Worm (Caenorhabditis elegans) whole organism, L1 larva: ENCODE results near the gene R03G5.6.

Experiments used
- C04F5.9 ChIP-seq: sonication (generic microtip); optimal IDR thresholded peaks from 2 replicates; lab custom pipeline; 2016; ENCODE audit warnings: missing genetic modification characterization, missing compliant biosample characterization
- C16A3.4 ChIP-seq: fragments of 150-350 bp; optimal IDR thresholded peaks from 2 replicates; lab custom pipeline; 2014; ENCODE audit warnings: missing biosample characterization, missing genetic modification characterization
- Y116A8C.19 ChIP-seq: sonication (generic microtip); optimal IDR thresholded peaks from 2 replicates; lab custom pipeline; 2016; ENCODE audit warnings: missing compliant biosample characterization, missing genetic modification characterization, borderline replicate concordance
- ama-1 ChIP-seq: fragments of 150-350 bp; optimal IDR thresholded peaks from 2 replicates; lab custom pipeline; 2014
- blmp-1 ChIP-seq: fragments of 150-350 bp; optimal IDR thresholded peaks from 2 replicates; lab custom pipeline; 2014; ENCODE audit warnings: missing biosample characterization, missing genetic modification characterization
- dpl-1 ChIP-seq, 3 experiments: fragments of 150-350 bp in 2 of 3; sonication (generic microtip) in 1 of 3; optimal IDR thresholded peaks; 2 replicates each; lab custom pipeline; 2014 to 2017; ENCODE audit warnings: missing biosample characterization in 3 of 3, missing genetic modification characterization in 3 of 3, missing genetic modification reagents in 3 of 3
- dsc-1 ChIP-seq: sonication (generic microtip); optimal IDR thresholded peaks from 2 replicates; lab custom pipeline; 2016; ENCODE audit warnings: mild to moderate bottlenecking, missing genetic modification characterization, missing compliant biosample characterization
- efl-3 ChIP-seq: fragments of 200-800 bp; sonication (Bioruptor generic); optimal IDR thresholded peaks from 2 replicates; lab custom pipeline; 2018; ENCODE audit warnings: mild to moderate bottlenecking, missing genetic modification characterization, missing compliant biosample characterization
- fkh-10 ChIP-seq: sonication (generic microtip); optimal IDR thresholded peaks from 2 replicates; lab custom pipeline; 2017; ENCODE audit warnings: missing biosample characterization, missing genetic modification reagents, missing genetic modification characterization
- fkh-4 ChIP-seq: sonication (generic microtip); optimal IDR thresholded peaks from 2 replicates; lab custom pipeline; 2016; ENCODE audit warnings: missing compliant biosample characterization, missing genetic modification characterization, borderline replicate concordance
- fkh-8 ChIP-seq: sonication (generic microtip); optimal IDR thresholded peaks from 2 replicates; lab custom pipeline; 2016; ENCODE audit warnings: mild to moderate bottlenecking, missing genetic modification characterization, missing compliant biosample characterization
- fos-1 ChIP-seq: fragments of 150-350 bp; optimal IDR thresholded peaks from 2 replicates; lab custom pipeline; 2014; ENCODE audit warnings: missing biosample characterization, missing genetic modification characterization
- grh-1 ChIP-seq: fragments of 200-800 bp; sonication (Bioruptor generic); IDR thresholded peaks from 2 replicates; pipeline ENCODE4 v1.3.6; 2022; ENCODE audit warnings: missing genetic modification reagents, missing genetic modification characterization, missing compliant biosample characterization
- hlh-17 ChIP-seq: fragments of 200-800 bp; sonication (Bioruptor generic); optimal IDR thresholded peaks from 2 replicates; lab custom pipeline; 2018; ENCODE audit warnings: missing genetic modification characterization, mild to moderate bottlenecking, missing compliant biosample characterization, moderate library complexity, borderline replicate concordance
- hlh-4 ChIP-seq: sonication (generic microtip); optimal IDR thresholded peaks from 2 replicates; lab custom pipeline; 2016; ENCODE audit warnings: mild to moderate bottlenecking, missing genetic modification characterization, missing compliant biosample characterization
- hpl-2 ChIP-seq: fragments of 150-350 bp; optimal IDR thresholded peaks from 2 replicates; lab custom pipeline; 2014; ENCODE audit warnings: missing biosample characterization, missing genetic modification reagents, missing genetic modification characterization
- irx-1 ChIP-seq: sonication (generic microtip); optimal IDR thresholded peaks from 2 replicates; lab custom pipeline; 2016; ENCODE audit warnings: missing genetic modification characterization, missing compliant biosample characterization
- lin-35 ChIP-seq, 2 experiments: fragments of 150-350 bp; optimal IDR thresholded peaks; 2 replicates each; lab custom pipeline; 2014; ENCODE audit warnings: missing biosample characterization in 2 of 2, missing genetic modification characterization in 2 of 2, missing genetic modification reagents in 2 of 2
- lir-3 ChIP-seq: sonication (generic microtip); optimal IDR thresholded peaks from 2 replicates; lab custom pipeline; 2016; ENCODE audit warnings: mild to moderate bottlenecking, missing genetic modification characterization, moderate library complexity, missing compliant biosample characterization; ENCODE audit not compliant: poor library complexity
- lsy-2 ChIP-seq, 2 experiments: fragments of 150-350 bp; optimal IDR thresholded peaks; 2 replicates each; lab custom pipeline; 2014; ENCODE audit warnings: missing biosample characterization in 2 of 2, missing genetic modification characterization in 2 of 2
- mab-9 ChIP-seq: fragments of 200-800 bp; sonication (Bioruptor generic); IDR thresholded peaks from 2 replicates; pipeline ENCODE4 v1.3.6; 2022; ENCODE audit warnings: missing genetic modification reagents, missing genetic modification characterization, missing compliant biosample characterization
- mdl-1 ChIP-seq, 2 experiments: fragments of 150-350 bp; optimal IDR thresholded peaks; 2 replicates each; lab custom pipeline; 2014 to 2017; ENCODE audit warnings: missing biosample characterization in 2 of 2, missing genetic modification characterization in 2 of 2, inconsistent platforms in 1 of 2
- mef-2 ChIP-seq: fragments of 150-350 bp; optimal IDR thresholded peaks from 2 replicates; lab custom pipeline; 2014; ENCODE audit warnings: missing biosample characterization, missing genetic modification characterization
- mep-1 ChIP-seq: fragments of 150-350 bp; optimal IDR thresholded peaks from 2 replicates; lab custom pipeline; 2014; ENCODE audit warnings: missing biosample characterization, missing genetic modification characterization
- nhr-11 ChIP-seq: fragments of 150-350 bp; optimal IDR thresholded peaks from 2 replicates; lab custom pipeline; 2014; ENCODE audit warnings: missing biosample characterization, missing genetic modification characterization
- nhr-12 ChIP-seq: sonication (generic microtip); optimal IDR thresholded peaks from 2 replicates; lab custom pipeline; 2017; ENCODE audit warnings: missing biosample characterization, missing genetic modification characterization
- nhr-237 ChIP-seq: fragments of 150-350 bp; optimal IDR thresholded peaks from 2 replicates; lab custom pipeline; 2014; ENCODE audit warnings: missing biosample characterization, missing genetic modification characterization
- nhr-76 ChIP-seq: sonication (generic microtip); optimal IDR thresholded peaks from 2 replicates; lab custom pipeline; 2017; ENCODE audit warnings: missing biosample characterization, missing genetic modification characterization
- nhr-84 ChIP-seq: sonication (generic microtip); optimal IDR thresholded peaks from 2 replicates; lab custom pipeline; 2017; ENCODE audit warnings: missing biosample characterization, missing genetic modification characterization
- nhr-85 ChIP-seq: sonication (generic microtip); peaks from one replicate; lab custom pipeline; 2016; ENCODE audit warnings: missing genetic modification characterization, inconsistent platforms, missing compliant biosample characterization
- pag-3 ChIP-seq: sonication (generic microtip); optimal IDR thresholded peaks from 2 replicates; lab custom pipeline; 2017; ENCODE audit warnings: missing genetic modification characterization, mild to moderate bottlenecking, missing compliant biosample characterization, antibody characterized with exemption, borderline replicate concordance; ENCODE audit not compliant: insufficient read depth
- pax-3 ChIP-seq: fragments of 200-800 bp; sonication (Bioruptor generic); optimal IDR thresholded peaks from 2 replicates; lab custom pipeline; 2018; ENCODE audit warnings: mild to moderate bottlenecking, missing genetic modification characterization, moderate library complexity, missing compliant biosample characterization
- pqm-1 ChIP-seq: sonication (generic microtip); optimal IDR thresholded peaks from 3 replicates; lab custom pipeline; 2017; ENCODE audit warnings: missing biosample characterization, missing genetic modification characterization
- rnt-1 ChIP-seq: sonication (generic microtip); optimal IDR thresholded peaks from 2 replicates; lab custom pipeline; 2016; ENCODE audit warnings: mild to moderate bottlenecking, missing genetic modification characterization, moderate library complexity, missing compliant biosample characterization
- skn-1 ChIP-seq: fragments of 150-350 bp; optimal IDR thresholded peaks from 2 replicates; lab custom pipeline; 2014; ENCODE audit warnings: missing biosample characterization, missing genetic modification characterization
- sup-37 ChIP-seq: fragments of 200-800 bp; sonication (Bioruptor generic); optimal IDR thresholded peaks from 2 replicates; lab custom pipeline; 2018; ENCODE audit warnings: mild to moderate bottlenecking, missing genetic modification characterization, missing compliant biosample characterization
- tbx-2 ChIP-seq: sonication (generic microtip); optimal IDR thresholded peaks from 2 replicates; lab custom pipeline; 2016; ENCODE audit warnings: missing genetic modification characterization, missing compliant biosample characterization
- tlp-1 ChIP-seq: fragments of 150-350 bp; optimal IDR thresholded peaks from 2 replicates; lab custom pipeline; 2014; ENCODE audit warnings: missing biosample characterization, missing genetic modification characterization
- unc-130 ChIP-seq: fragments of 150-350 bp; optimal IDR thresholded peaks from 2 replicates; lab custom pipeline; 2017; ENCODE audit warnings: missing biosample characterization, missing genetic modification characterization, inconsistent platforms
- unc-30 ChIP-seq: sonication (generic microtip); optimal IDR thresholded peaks from 2 replicates; lab custom pipeline; 2017; ENCODE audit warnings: missing biosample characterization, missing genetic modification characterization
- unc-98 ChIP-seq: fragments of 200-800 bp; sonication (Bioruptor generic); IDR thresholded peaks from 2 replicates; pipeline ENCODE4 v1.3.6; 2022; ENCODE audit warnings: missing genetic modification characterization, missing compliant biosample characterization
- vab-15 ChIP-seq: sonication (generic microtip); optimal IDR thresholded peaks from 2 replicates; lab custom pipeline; 2017; ENCODE audit warnings: missing genotype, mild to moderate bottlenecking, missing genetic modification characterization, missing compliant biosample characterization
- xbp-1 ChIP-seq: sonication (generic microtip); optimal IDR thresholded peaks from 2 replicates; lab custom pipeline; 2016; ENCODE audit warnings: missing genetic modification characterization, missing compliant biosample characterization
- zag-1 ChIP-seq: fragments of 150-350 bp; optimal IDR thresholded peaks from 2 replicates; lab custom pipeline; 2014; ENCODE audit warnings: missing biosample characterization, missing genetic modification characterization
- ztf-11 ChIP-seq, 2 experiments: sonication (generic microtip); optimal IDR thresholded peaks; 2 replicates each; lab custom pipeline; 2016 to 2017; ENCODE audit warnings: missing genetic modification characterization in 2 of 2, missing biosample characterization in 1 of 2, missing compliant biosample characterization in 1 of 2
- ztf-4 ChIP-seq: fragments of 150-350 bp; optimal IDR thresholded peaks from 2 replicates; lab custom pipeline; 2014; ENCODE audit warnings: missing biosample characterization, missing genetic modification characterization

The R03G5.6 gene

DNA sequence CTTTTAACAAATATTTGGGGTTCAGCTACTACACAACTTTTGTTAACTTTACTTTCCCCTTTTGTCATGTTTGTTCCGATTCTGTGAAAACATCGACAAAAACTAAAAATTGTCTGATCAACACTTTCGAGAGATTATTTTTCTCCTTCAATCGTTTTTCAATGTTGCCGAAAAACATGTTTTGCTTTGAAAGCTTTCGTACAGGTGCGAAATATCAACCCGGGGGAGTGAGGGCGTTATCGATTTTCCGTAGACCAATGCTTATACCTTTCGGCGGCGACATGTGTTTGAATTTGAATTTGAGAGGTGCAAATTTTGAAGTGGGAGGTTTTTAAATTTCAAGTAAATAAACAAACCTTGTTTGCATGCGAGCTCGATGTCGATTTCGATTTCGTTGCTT lies 8.3 kb downstream of the R03G5.6 start:
- TF ChIP-seq blmp-1 (peak; percentile 2), nhr-237 (tag; lab: Kevin White, UChicago) (no peak)

DNA sequence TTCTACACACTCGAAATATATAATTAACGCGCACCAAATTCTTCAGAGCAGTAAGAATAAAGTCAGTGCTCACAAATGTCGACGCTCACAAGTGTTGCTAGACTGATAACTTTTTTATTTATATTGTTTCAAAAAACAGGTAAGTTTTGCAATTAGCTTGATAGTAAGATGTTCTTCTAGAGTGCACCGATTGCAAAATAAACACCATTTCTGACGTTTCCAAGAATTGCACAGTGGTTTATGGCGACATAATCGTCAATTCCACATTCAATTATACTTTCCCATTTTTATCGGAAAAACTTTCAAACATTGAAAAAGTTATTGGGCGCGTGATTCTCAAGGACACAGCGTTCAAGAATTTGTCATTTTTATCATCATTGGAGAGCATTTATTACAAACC lies 16.4 kb downstream of the R03G5.6 start:
- no peak for TF ChIP-seq efl-3 (GFP tag; lab: Kevin White, UChicago)
- no peak for TF ChIP-seq hlh-17 (GFP tag; lab: Kevin White, UChicago)
- no peak for TF ChIP-seq mef-2 (tag; lab: Kevin White, UChicago)
- TF ChIP-seq Y116A8C.19 (tag; lab: Kevin White, UChicago), result no peak
- no peak for TF ChIP-seq dpl-1 (GFP tag; optimal IDR thresholded peaks at IDR 0.05; lab: Kevin White, UChicago)
- TF ChIP-seq unc-130 (tag; lab: Kevin White, UChicago), result no peak
- no peak for TF ChIP-seq nhr-85
- no peak for TF ChIP-seq sup-37
- no peak for TF ChIP-seq irx-1 (tag; lab: Kevin White, UChicago)
- no peak for TF ChIP-seq tlp-1

DNA sequence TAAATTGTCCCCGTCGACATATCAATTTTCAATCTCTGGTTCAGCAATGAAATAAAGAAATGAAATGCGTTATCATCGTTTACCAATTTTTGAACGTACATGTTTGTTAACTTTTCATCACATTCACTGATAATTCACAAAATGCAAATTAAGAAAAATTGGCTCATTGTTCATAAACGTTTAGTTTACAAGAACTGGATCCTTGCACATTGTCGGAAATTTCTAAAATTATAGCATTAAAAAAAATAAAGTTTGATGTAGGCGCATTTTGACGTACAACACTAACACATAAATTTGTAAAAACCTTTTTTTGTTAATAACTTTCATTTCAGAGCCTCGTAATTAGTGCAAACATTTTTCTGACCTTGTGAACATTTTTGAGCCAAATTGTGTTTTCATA lies 17.0 kb downstream of the R03G5.6 start, which contains the start of gene gpx-7:
Gene gpx-7 (minus strand): TSS at position 101 of the 400 bp plus-strand sequence.
- TF ChIP-seq pqm-1 (tag; lab: Kevin White, UChicago) (no peak), unc-98 (no peak), fkh-8 (tag; lab: Kevin White, UChicago) (no peak)

DNA sequence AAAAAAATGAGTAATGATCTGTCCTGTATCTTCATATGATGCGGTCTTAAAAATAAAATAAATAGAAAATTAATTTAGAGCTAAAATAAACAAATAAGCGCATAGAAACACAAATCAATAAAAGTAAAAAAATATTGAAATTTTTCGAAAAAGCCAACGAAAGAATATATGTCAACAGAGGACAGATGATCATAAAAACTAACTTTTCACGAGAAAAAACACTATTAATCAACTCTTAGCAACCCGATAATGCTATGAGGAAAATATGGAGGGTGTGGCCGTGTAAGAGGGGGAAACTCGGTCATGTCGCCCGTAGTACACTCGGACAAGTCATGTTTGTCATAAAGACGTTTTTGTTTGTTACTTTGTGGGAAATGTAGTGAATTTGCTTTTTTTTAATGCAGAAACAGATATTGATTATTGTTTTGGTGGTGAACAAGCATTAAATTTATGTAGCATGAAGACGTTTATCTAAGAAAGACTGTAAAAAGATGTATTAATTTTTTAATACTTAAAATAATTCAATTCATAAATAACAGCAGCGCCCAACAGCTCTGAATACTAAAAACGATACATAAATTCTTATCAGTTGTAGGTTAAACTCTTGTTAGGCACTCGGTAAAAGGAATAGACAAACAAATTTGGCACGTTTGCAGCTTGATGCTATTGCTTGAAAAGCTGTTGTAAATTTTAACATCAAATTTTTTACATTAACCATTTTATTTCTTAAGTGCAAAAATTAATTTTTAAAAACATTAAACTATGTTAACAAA lies 18.3 kb downstream of the R03G5.6 start, which contains the start of gene adm-4:
Gene adm-4 (minus strand): TSS at position 51 of the 773 bp plus-strand sequence.
- TF ChIP-seq mdl-1 (tag; optimal IDR thresholded peaks at IDR 0.05; lab: Kevin White, UChicago) (peak in 1 of 2 experiments; percentile 38), nhr-76 (tag; lab: Kevin White, UChicago) (no peak), zag-1 (tag; lab: Kevin White, UChicago) (no peak), lin-35 (GFP tag; optimal IDR thresholded peaks at IDR 0.05; lab: Kevin White, UChicago) (peak in 1 of 2 experiments; percentile 1), nhr-237 (tag; lab: Kevin White, UChicago) (no peak), pag-3 (tag; lab: Kevin White, UChicago) (no peak), mep-1 (tag; lab: Kevin White, UChicago) (peak; percentile 39), mab-9 (no peak), grh-1 (GFP tag; lab: Robert Waterston, UW) (no peak), rnt-1 (tag; lab: Kevin White, UChicago) (peak; percentile 95), unc-130 (tag; lab: Kevin White, UChicago) (no peak), C16A3.4 (tag; lab: Kevin White, UChicago) (peak; percentile 8), hlh-4 (no peak), ztf-4 (tag; lab: Kevin White, UChicago) (no peak), pax-3 (peak; percentile 59), nhr-12 (no peak), tlp-1 (no peak), nhr-84 (no peak), fkh-4 (tag; lab: Kevin White, UChicago) (peak; percentile 56), ama-1 (lab: Kevin White, UChicago) (no peak), mef-2 (tag; lab: Kevin White, UChicago) (no peak), vab-15 (tag; lab: Kevin White, UChicago) (no peak), lir-3 (tag; lab: Kevin White, UChicago) (peak; percentile 87), fkh-10 (GFP tag; lab: Kevin White, UChicago) (no peak), nhr-85 (peak; percentile 74), hpl-2 (GFP tag; lab: Kevin White, UChicago) (no peak), ztf-11 (tag; optimal IDR thresholded peaks at IDR 0.05; lab: Kevin White, UChicago) (peak in 1 of 2 experiments; percentile 67), fos-1 (tag; lab: Kevin White, UChicago) (no peak), dsc-1 (peak; percentile 41), skn-1 (no peak), unc-30 (tag; lab: Kevin White, UChicago) (no peak), C04F5.9 (tag; lab: Kevin White, UChicago) (no peak), tbx-2 (tag; lab: Kevin White, UChicago) (peak; percentile 64), pqm-1 (tag; lab: Kevin White, UChicago) (no peak), nhr-11 (tag; lab: Kevin White, UChicago) (no peak), lsy-2 (tag; optimal IDR thresholded peaks at IDR 0.05; lab: Kevin White, UChicago) (peak in 1 of 2 experiments; percentile 54), xbp-1 (peak; percentile 64)
